Fruit fly (Drosophila melanogaster): ENCODE results near the gene Dhc93AB.

The Dhc93AB gene

DNA sequence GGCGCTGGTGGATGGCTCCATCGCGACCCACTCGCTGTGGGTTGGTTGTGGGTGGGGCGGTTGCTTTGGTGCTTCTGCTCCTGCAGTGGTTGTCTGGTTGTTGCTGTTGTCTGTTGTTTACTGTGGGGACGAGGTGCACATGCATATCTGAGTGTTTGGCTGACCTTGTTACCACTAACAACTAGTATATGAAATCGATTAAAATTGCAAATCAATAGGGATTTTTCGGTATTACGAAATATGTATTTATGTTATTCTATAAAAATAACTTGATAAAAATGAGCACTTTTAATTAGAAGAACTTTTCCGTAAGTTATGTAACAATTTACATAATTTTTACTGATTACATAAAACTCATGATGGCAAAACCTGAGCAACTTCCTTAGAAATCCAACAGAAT is at the start of gene Dhc93AB:
Gene Dhc93AB, minus strand, starts transcription at position 101 of the 400 bp plus-strand sequence.
- TF ChIP-seq CG7101 (tag; optimal IDR thresholded peaks at IDR 0.05), result no peak
- TF ChIP-seq CG33017 (tag; optimal IDR thresholded peaks at IDR 0.05), result no peak
- TF ChIP-seq CG12768 (GFP tag; optimal IDR thresholded peaks at IDR 0.05), result no peak
- TF ChIP-seq Mnt (GFP tag; optimal IDR thresholded peaks at IDR 0.05), result no peak
- no peak for TF ChIP-seq CG7045 (GFP tag; optimal IDR thresholded peaks at IDR 0.05)
- no peak for TF ChIP-seq tj (GFP tag; optimal IDR thresholded peaks at IDR 0.05)
- no peak for TF ChIP-seq ovo (GFP tag; optimal IDR thresholded peaks at IDR 0.05)
- no peak for TF ChIP-seq CG14711 (tag; optimal IDR thresholded peaks at IDR 0.05)
- TF ChIP-seq kay (GFP tag; ENCODE audit: borderline replicate concordance), result no peak
- TF ChIP-seq CG5204 (GFP tag; optimal IDR thresholded peaks at IDR 0.05), result no peak
- no peak for TF ChIP-seq Clk (GFP tag; optimal IDR thresholded peaks at IDR 0.05)
- TF ChIP-seq cnc (optimal IDR thresholded peaks at IDR 0.05), result no peak
- TF ChIP-seq bab1 (GFP tag; optimal IDR thresholded peaks at IDR 0.05), result no peak
- TF ChIP-seq pad (GFP tag; optimal IDR thresholded peaks at IDR 0.05), result no peak
- TF ChIP-seq CG1620 (GFP tag; optimal IDR thresholded peaks at IDR 0.05), result no peak
- TF ChIP-seq CG11617 (GFP tag; optimal IDR thresholded peaks at IDR 0.05), result no peak
- TF ChIP-seq Crg-1 (GFP tag; optimal IDR thresholded peaks at IDR 0.05), result no peak
- no peak for TF ChIP-seq toe (GFP tag; optimal IDR thresholded peaks at IDR 0.05)
- TF ChIP-seq Hr96 (GFP tag; optimal IDR thresholded peaks at IDR 0.05), result no peak
- no peak for TF ChIP-seq cic (GFP tag; optimal IDR thresholded peaks at IDR 0.05)

DNA sequence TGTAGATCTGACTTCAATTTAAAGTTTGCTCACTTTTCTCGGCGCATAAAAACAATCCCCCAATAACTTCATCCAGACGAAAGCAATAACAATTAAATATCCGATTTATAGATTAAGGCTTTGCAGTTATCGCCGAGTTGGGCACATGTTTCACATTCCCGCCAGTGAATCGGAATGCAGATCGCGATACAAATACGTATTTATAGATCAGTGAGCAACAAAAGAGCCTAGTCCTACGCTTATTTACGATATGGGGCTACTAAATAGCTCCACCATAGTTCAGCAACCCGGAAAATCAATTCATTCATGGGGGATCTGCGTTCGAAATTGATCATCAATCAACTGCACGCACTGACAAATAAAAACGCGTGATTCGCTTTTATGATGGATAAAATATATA is 49.7 kb upstream of the Dhc93AB start:
- TF ChIP-seq Hr96 (GFP tag; optimal IDR thresholded peaks at IDR 0.05) (no peak), Crg-1 (GFP tag; optimal IDR thresholded peaks at IDR 0.05) (no peak), toe (GFP tag; optimal IDR thresholded peaks at IDR 0.05) (no peak), CG1620 (GFP tag; optimal IDR thresholded peaks at IDR 0.05) (no peak), CG12768 (GFP tag; optimal IDR thresholded peaks at IDR 0.05) (no peak), CG7101 (tag; optimal IDR thresholded peaks at IDR 0.05) (no peak), CG5204 (GFP tag; optimal IDR thresholded peaks at IDR 0.05) (no peak), CG11617 (GFP tag; optimal IDR thresholded peaks at IDR 0.05) (no peak), pad (GFP tag; optimal IDR thresholded peaks at IDR 0.05) (no peak), Clk (GFP tag; optimal IDR thresholded peaks at IDR 0.05) (no peak), bab1 (GFP tag; optimal IDR thresholded peaks at IDR 0.05) (no peak), CG14711 (tag; optimal IDR thresholded peaks at IDR 0.05) (no peak)

DNA sequence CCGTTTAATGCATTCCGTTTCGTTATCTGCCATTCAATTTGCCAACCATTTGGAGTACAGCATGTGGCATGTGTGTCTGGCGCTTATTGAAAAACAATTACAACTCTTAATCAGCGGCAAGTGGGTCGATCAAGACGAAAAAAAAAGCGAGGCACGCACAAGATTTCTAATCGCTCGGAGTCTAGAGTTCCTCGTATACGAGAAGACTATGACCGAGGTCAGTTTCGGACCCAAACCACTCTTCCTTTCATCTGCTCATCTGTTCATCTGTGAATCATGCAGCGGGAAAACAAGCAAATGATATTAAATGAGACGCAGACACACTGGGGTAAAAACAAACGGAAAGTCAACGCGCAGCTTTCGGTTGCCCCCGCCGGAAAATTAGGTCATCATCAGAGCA is 49.2 kb upstream of the Dhc93AB start:
- no peak for TF ChIP-seq ovo (GFP tag; optimal IDR thresholded peaks at IDR 0.05)
- no peak for TF ChIP-seq CG33017 (tag; optimal IDR thresholded peaks at IDR 0.05)
- TF ChIP-seq tj (GFP tag; optimal IDR thresholded peaks at IDR 0.05), result no peak
- no peak for TF ChIP-seq Mnt (GFP tag; optimal IDR thresholded peaks at IDR 0.05)
- TF ChIP-seq bab1 (GFP tag; optimal IDR thresholded peaks at IDR 0.05), result no peak
- no peak for TF ChIP-seq cnc (optimal IDR thresholded peaks at IDR 0.05)

DNA sequence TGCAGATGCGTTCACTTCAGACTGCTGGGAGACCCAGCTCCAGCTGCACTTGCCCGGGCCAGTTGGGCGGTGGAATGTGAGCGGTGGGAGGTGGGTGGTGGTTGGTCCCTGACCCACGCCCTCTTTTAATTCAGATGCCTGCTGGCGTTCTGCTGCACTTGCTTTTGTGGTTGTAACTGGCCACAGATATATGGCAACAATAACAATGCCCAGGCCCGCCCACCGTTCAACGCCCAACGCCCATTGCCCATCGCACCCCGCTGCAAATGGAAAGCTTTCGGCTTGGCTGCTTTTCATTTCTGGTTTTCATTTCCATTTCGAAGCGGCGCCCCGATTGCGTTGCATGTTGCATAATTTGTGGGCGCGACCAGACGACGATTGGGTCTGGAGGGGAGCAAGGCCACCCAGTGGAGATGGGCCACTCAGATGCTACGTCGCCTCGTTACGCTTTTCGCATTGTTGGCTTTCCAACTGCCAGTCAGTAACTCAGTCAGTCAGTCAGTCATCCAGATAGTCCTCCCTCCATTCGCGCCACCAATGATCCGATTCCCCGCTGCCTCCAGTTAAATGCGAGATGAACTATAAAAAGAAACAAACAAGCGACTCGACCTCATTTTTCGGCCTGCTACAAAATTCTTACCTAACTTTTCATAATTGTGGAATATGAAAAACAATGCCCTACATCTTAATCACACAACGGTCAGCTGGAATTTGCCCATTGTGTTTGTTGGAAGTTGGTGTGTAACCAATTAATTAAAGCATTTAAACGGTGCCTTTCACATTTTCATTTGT is 48.1 kb upstream of the Dhc93AB start:
- TF ChIP-seq Hr96 (GFP tag; optimal IDR thresholded peaks at IDR 0.05) (no peak), Clk (GFP tag; optimal IDR thresholded peaks at IDR 0.05) (no peak), ovo (GFP tag; optimal IDR thresholded peaks at IDR 0.05) (no peak), CG14711 (tag; optimal IDR thresholded peaks at IDR 0.05) (no peak), cic (GFP tag; optimal IDR thresholded peaks at IDR 0.05) (no peak), CG7045 (GFP tag; optimal IDR thresholded peaks at IDR 0.05) (no peak), CG5204 (GFP tag; optimal IDR thresholded peaks at IDR 0.05) (no peak), pad (GFP tag; optimal IDR thresholded peaks at IDR 0.05) (no peak), toe (GFP tag; optimal IDR thresholded peaks at IDR 0.05) (no peak), tj (GFP tag; optimal IDR thresholded peaks at IDR 0.05) (no peak), CG11617 (GFP tag; optimal IDR thresholded peaks at IDR 0.05) (no peak), Mnt (GFP tag; optimal IDR thresholded peaks at IDR 0.05) (no peak), Crg-1 (GFP tag; optimal IDR thresholded peaks at IDR 0.05) (no peak), CG33017 (tag; optimal IDR thresholded peaks at IDR 0.05) (no peak), bab1 (GFP tag; optimal IDR thresholded peaks at IDR 0.05) (no peak), kay (GFP tag; ENCODE audit: borderline replicate concordance) (no peak), CG1620 (GFP tag; optimal IDR thresholded peaks at IDR 0.05) (no peak), CG7101 (tag; optimal IDR thresholded peaks at IDR 0.05) (no peak)

dm6 chr3R:21089416-21089815 is 47.1 kb upstream of the Dhc93AB start:
- no peak for TF ChIP-seq kay (GFP tag; ENCODE audit: borderline replicate concordance)
- TF ChIP-seq tj (GFP tag; optimal IDR thresholded peaks at IDR 0.05), result peak; percentile 31

DNA sequence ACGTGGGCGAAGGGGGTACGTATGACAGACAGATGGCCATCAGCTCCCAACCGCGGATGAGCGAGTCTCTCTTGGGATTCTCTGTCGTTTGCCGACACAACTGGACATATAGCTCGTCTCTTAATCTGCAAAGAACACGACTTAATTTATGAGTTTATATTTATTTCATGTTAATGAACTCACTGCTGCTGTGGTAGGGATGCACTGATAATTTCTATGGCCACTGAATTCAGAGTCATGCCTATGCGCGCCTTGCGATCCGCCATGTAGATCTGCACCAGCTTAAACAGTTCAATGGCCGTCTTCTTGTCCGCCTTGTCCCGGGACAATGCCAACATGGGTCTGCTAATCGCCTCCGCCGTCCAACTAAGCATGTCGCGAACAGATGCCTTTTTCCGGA is 42.7 kb upstream of the Dhc93AB start:
- TF ChIP-seq Hr96 (GFP tag; optimal IDR thresholded peaks at IDR 0.05), result no peak
- no peak for TF ChIP-seq bab1 (GFP tag; optimal IDR thresholded peaks at IDR 0.05)
- TF ChIP-seq kay (GFP tag; ENCODE audit: borderline replicate concordance), result no peak
- no peak for TF ChIP-seq Clk (GFP tag; optimal IDR thresholded peaks at IDR 0.05)
- TF ChIP-seq cnc (optimal IDR thresholded peaks at IDR 0.05), result no peak
- TF ChIP-seq CG1620 (GFP tag; optimal IDR thresholded peaks at IDR 0.05), result no peak
- no peak for TF ChIP-seq CG11617 (GFP tag; optimal IDR thresholded peaks at IDR 0.05)
- TF ChIP-seq CG5204 (GFP tag; optimal IDR thresholded peaks at IDR 0.05), result no peak
- no peak for TF ChIP-seq toe (GFP tag; optimal IDR thresholded peaks at IDR 0.05)
- no peak for TF ChIP-seq CG12768 (GFP tag; optimal IDR thresholded peaks at IDR 0.05)

All from whole organism, adult.